Fruit fly (Drosophila melanogaster): ENCODE data around the gene CG43098.

Gene CG43098

dm6 chr3L:3617252-3617651 is 41.6 kb upstream of the CG43098 start (continued):
- TF ChIP-seq Usf (GFP tag; optimal IDR thresholded peaks at IDR 0.05) = peak; percentile 77
- peak; percentile 24 for TF ChIP-seq Hmr (GFP tag; optimal IDR thresholded peaks at IDR 0.05)
- peak; percentile 83 for TF ChIP-seq CG8944 (GFP tag; optimal IDR thresholded peaks at IDR 0.05)
- peak; percentile 58 for TF ChIP-seq odd (GFP tag; optimal IDR thresholded peaks at IDR 0.05)
- no peak for TF ChIP-seq CG43689 (GFP tag; IDR thresholded peaks at IDR 0.05)
- no peak for TF ChIP-seq CG8478 (optimal IDR thresholded peaks at IDR 0.05)
- peak; percentile 78 for TF ChIP-seq tio (GFP tag; optimal IDR thresholded peaks at IDR 0.05)
- no peak for TF ChIP-seq Lpt (GFP tag; optimal IDR thresholded peaks at IDR 0.05)
- TF ChIP-seq CG13424 (tag; optimal IDR thresholded peaks at IDR 0.05) = peak; percentile 77
- no peak for TF ChIP-seq pfk (GFP tag; optimal IDR thresholded peaks at IDR 0.05)
- peak; percentile 82 for TF ChIP-seq CG8089 (GFP tag; optimal IDR thresholded peaks at IDR 0.05)
- peak; percentile 91 for TF ChIP-seq CG18262 (tag; optimal IDR thresholded peaks at IDR 0.05)
- peak; percentile 18 for TF ChIP-seq nau (GFP tag; optimal IDR thresholded peaks at IDR 0.05)
- peak; percentile 1 for TF ChIP-seq emc (GFP tag; optimal IDR thresholded peaks at IDR 0.05)
- no peak for TF ChIP-seq luna (GFP tag; optimal IDR thresholded peaks at IDR 0.05)
- peak; percentile 59; the same call in 1 of the 3 replicates for TF ChIP-seq CG7357 (GFP tag; IDR thresholded peaks at IDR 0.05)
- no peak for TF ChIP-seq Lim3 (GFP tag; IDR thresholded peaks at IDR 0.05)
- peak; percentile 72 for TF ChIP-seq PHDP (tag; optimal IDR thresholded peaks at IDR 0.05)
- peak; percentile 68 to 83 for TF ChIP-seq dpn (GFP tag; optimal IDR thresholded peaks at IDR 0.05)
- peak; percentile 65 for TF ChIP-seq CG14667 (GFP tag; IDR thresholded peaks at IDR 0.05)
- TF ChIP-seq CG1792 (GFP tag; optimal IDR thresholded peaks at IDR 0.05) = peak; percentile 43
- TF ChIP-seq CG3847 (GFP tag; IDR thresholded peaks at IDR 0.05) = peak; percentile 31; the same call in 1 of the 2 replicates
- peak; percentile 34 for TF ChIP-seq CG11723 (GFP tag; optimal IDR thresholded peaks at IDR 0.05)
- TF ChIP-seq CG2199 (GFP tag; IDR thresholded peaks at IDR 0.05) = peak; percentile 67; the same call in 1 of the 3 replicates
- TF ChIP-seq Hr3 (GFP tag; optimal IDR thresholded peaks at IDR 0.05) = peak; percentile 79
- peak; percentile 73 for TF ChIP-seq CG12219 (GFP tag; optimal IDR thresholded peaks at IDR 0.05)
- peak; percentile 60 for TF ChIP-seq maf-S (GFP tag; optimal IDR thresholded peaks at IDR 0.05)
- TF ChIP-seq dm (GFP tag; optimal IDR thresholded peaks at IDR 0.05) = peak; percentile 63
- peak; percentile 75 for TF ChIP-seq ttk (GFP tag; IDR thresholded peaks at IDR 0.05)
- TF ChIP-seq en (GFP tag; optimal IDR thresholded peaks at IDR 0.05) = peak; percentile 52
- TF ChIP-seq sc (optimal IDR thresholded peaks at IDR 0.05) = no peak
- peak; percentile 80 for TF ChIP-seq sc (GFP tag; optimal IDR thresholded peaks at IDR 0.05)
- TF ChIP-seq CG30431 (GFP tag; optimal IDR thresholded peaks at IDR 0.05) = peak; percentile 78
- no peak for TF ChIP-seq CG16779 (GFP tag; IDR thresholded peaks at IDR 0.05)
- TF ChIP-seq CG15073 (GFP tag; optimal IDR thresholded peaks at IDR 0.05) = peak; percentile 22
- TF ChIP-seq sima (GFP tag; optimal IDR thresholded peaks at IDR 0.05) = no peak
- TF ChIP-seq CG32767 (GFP tag; IDR thresholded peaks at IDR 0.05) = peak; percentile 34; the same call in 1 of the 2 replicates
- peak; percentile 73 for TF ChIP-seq CG1233 (GFP tag; optimal IDR thresholded peaks at IDR 0.05)
- TF ChIP-seq az2 (GFP tag; optimal IDR thresholded peaks at IDR 0.05) = peak; percentile 92
- no peak for TF ChIP-seq zfh2 (GFP tag; optimal IDR thresholded peaks at IDR 0.05)
- peak; percentile 91 for TF ChIP-seq CG12391 (tag; optimal IDR thresholded peaks at IDR 0.05)
- no peak for TF ChIP-seq ato (GFP tag; IDR thresholded peaks at IDR 0.05; ENCODE audit: partially characterized antibody)
- TF ChIP-seq CG17802 (tag; optimal IDR thresholded peaks at IDR 0.05) = peak; percentile 74
- TF ChIP-seq CG7987 (GFP tag; optimal IDR thresholded peaks at IDR 0.05) = peak; percentile 52
- peak; percentile 93 for TF ChIP-seq CG1603 (tag; optimal IDR thresholded peaks at IDR 0.05)
- TF ChIP-seq CG4854 (GFP tag; optimal IDR thresholded peaks at IDR 0.05) = peak; percentile 66
- no peak for TF ChIP-seq Hey (tag; optimal IDR thresholded peaks at IDR 0.05)
- TF ChIP-seq CG5245 (GFP tag; optimal IDR thresholded peaks at IDR 0.05) = peak; percentile 80
- peak; percentile 58 for TF ChIP-seq CG18476 (GFP tag; optimal IDR thresholded peaks at IDR 0.05)
- no peak for TF ChIP-seq pita (GFP tag; optimal IDR thresholded peaks at IDR 0.05)
- TF ChIP-seq Doc2 (GFP tag; IDR thresholded peaks at IDR 0.05) = no peak
- TF ChIP-seq CG13624 (GFP tag; optimal IDR thresholded peaks at IDR 0.05) = peak; percentile 67

Data from whole organism, embryonic.